Fruit fly (Drosophila melanogaster) whole organism, prepupa: Measurements from ENCODE around the gene Sfp33A4.

Experiments
- CG10631 ChIP-seq: fragments of 200-800 bp; sonication (Bioruptor generic); optimal IDR thresholded peaks from 2 replicates; lab custom pipeline; 2016; ENCODE audit warnings: missing biosample characterization, missing genetic modification characterization
- CG10669 ChIP-seq: fragments of 200-800 bp; sonication (Bioruptor generic); optimal IDR thresholded peaks from 3 replicates; lab custom pipeline; 2018; ENCODE audit warnings: missing biosample characterization, mild to moderate bottlenecking, missing genetic modification characterization, moderate library complexity
- CG11902 ChIP-seq: fragments of 200-800 bp; sonication (Bioruptor generic); optimal IDR thresholded peaks from 3 replicates; lab custom pipeline; 2016; ENCODE audit warnings: missing biosample characterization, missing genetic modification characterization
- CG15336 ChIP-seq: fragments of 200-800 bp; sonication (Bioruptor generic); IDR thresholded peaks from 2 replicates; pipeline ENCODE4 v1.3.6; 2022; ENCODE audit warnings: missing biosample characterization, missing genetic modification characterization
- CG16779 ChIP-seq: fragments of 200-800 bp; sonication (Bioruptor generic); optimal IDR thresholded peaks from 3 replicates; lab custom pipeline; 2017; ENCODE audit warnings: missing biosample characterization, mild to moderate bottlenecking, missing genetic modification characterization
- CG3032 ChIP-seq: fragments of 200-800 bp; optimal IDR thresholded peaks from 2 replicates; lab custom pipeline; 2019; ENCODE audit warnings: missing biosample characterization, mild to moderate bottlenecking, missing genetic modification characterization, moderate library complexity
- CG31627 ChIP-seq: fragments of 200-800 bp; sonication (Bioruptor generic); optimal IDR thresholded peaks from 3 replicates; lab custom pipeline; 2016; ENCODE audit warnings: missing biosample characterization, missing genetic modification characterization
- CG32006 ChIP-seq: fragments of 200-800 bp; sonication (Bioruptor generic); optimal IDR thresholded peaks from 3 replicates; lab custom pipeline; 2017; ENCODE audit warnings: missing biosample characterization, mild to moderate bottlenecking, missing genetic modification characterization
- CG3919 ChIP-seq: fragments of 200-800 bp; sonication (Bioruptor generic); optimal IDR thresholded peaks from 3 replicates; lab custom pipeline; 2016; ENCODE audit warnings: missing biosample characterization, missing genetic modification characterization
- CG6163 ChIP-seq: fragments of 200-800 bp; sonication (Bioruptor generic); IDR thresholded peaks from 3 replicates; pipeline ENCODE4 v1.3.6; 2022; ENCODE audit warnings: missing biosample characterization, missing genetic modification characterization
- CG6276 ChIP-seq: fragments of 200-800 bp; sonication (Bioruptor generic); optimal IDR thresholded peaks from 2 replicates; lab custom pipeline; 2017; ENCODE audit warnings: missing biosample characterization, mild to moderate bottlenecking, missing genetic modification characterization
- CG6792 ChIP-seq: fragments of 200-800 bp; sonication (Bioruptor generic); optimal IDR thresholded peaks from 3 replicates; lab custom pipeline; 2016; ENCODE audit warnings: missing biosample characterization, missing genetic modification characterization
- CG6808 ChIP-seq: fragments of 200-800 bp; sonication (Bioruptor generic); optimal IDR thresholded peaks from 3 replicates; lab custom pipeline; 2017; ENCODE audit warnings: missing biosample characterization, missing genetic modification characterization, mild to moderate bottlenecking, moderate library complexity, missing genetic modification reagents
- CG7368 ChIP-seq: fragments of 200-800 bp; sonication (Bioruptor generic); optimal IDR thresholded peaks from 3 replicates; lab custom pipeline; 2016; ENCODE audit warnings: missing biosample characterization, missing genetic modification characterization
- CG8119 ChIP-seq: fragments of 200-800 bp; sonication (Bioruptor generic); IDR thresholded peaks from 3 replicates; pipeline ENCODE4 v1.3.6; 2022; ENCODE audit warnings: missing biosample characterization, missing genetic modification characterization
- CG8319 ChIP-seq: fragments of 200-800 bp; sonication (Bioruptor generic); optimal IDR thresholded peaks from 3 replicates; lab custom pipeline; 2016; ENCODE audit warnings: missing biosample characterization, missing genetic modification characterization
- CG8632 ChIP-seq: fragments of 200-800 bp; sonication (Bioruptor generic); optimal IDR thresholded peaks from 3 replicates; lab custom pipeline; 2016; ENCODE audit warnings: missing biosample characterization, missing genetic modification characterization
- Eip78C ChIP-seq: fragments of 200-800 bp; sonication (Bioruptor generic); peaks from one replicate; lab custom pipeline; 2016; ENCODE audit warnings: missing biosample characterization, missing genetic modification characterization
- Ets96B ChIP-seq: fragments of 200-800 bp; optimal IDR thresholded peaks from 2 replicates; lab custom pipeline; 2019; ENCODE audit warnings: missing biosample characterization, mild to moderate bottlenecking, missing genetic modification characterization, moderate library complexity
- Gug ChIP-seq: fragments of 200-800 bp; sonication (Bioruptor generic); IDR thresholded peaks from 2 replicates; pipeline ENCODE4 v1.3.6; 2022; ENCODE audit warnings: missing biosample characterization, missing genetic modification characterization
- Hr4 ChIP-seq: fragments of 200-800 bp; sonication (Bioruptor generic); optimal IDR thresholded peaks from 3 replicates; lab custom pipeline; 2016; ENCODE audit warnings: missing biosample characterization, missing genetic modification characterization
- Lpt ChIP-seq: fragments of 200-800 bp; sonication (Bioruptor generic); optimal IDR thresholded peaks from 3 replicates; lab custom pipeline; 2016; ENCODE audit warnings: missing biosample characterization, missing genetic modification characterization
- Met ChIP-seq: fragments of 200-800 bp; sonication (Bioruptor generic); optimal IDR thresholded peaks from 3 replicates; lab custom pipeline; 2016; ENCODE audit warnings: missing biosample characterization, missing genetic modification characterization
- Smox ChIP-seq: fragments of 200-800 bp; sonication (Bioruptor generic); optimal IDR thresholded peaks from 3 replicates; lab custom pipeline; 2016; ENCODE audit warnings: missing biosample characterization, missing genetic modification characterization
- Sox102F ChIP-seq: fragments of 200-800 bp; sonication (Bioruptor generic); optimal IDR thresholded peaks from 2 replicates; lab custom pipeline; 2016; ENCODE audit warnings: missing biosample characterization, mild to moderate bottlenecking, missing genetic modification characterization
- Sox14 ChIP-seq: fragments of 200-800 bp; sonication (Bioruptor generic); optimal IDR thresholded peaks from 3 replicates; lab custom pipeline; 2016; ENCODE audit warnings: missing biosample characterization, missing genetic modification characterization
- Sox15 ChIP-seq: fragments of 200-800 bp; sonication (Bioruptor generic); optimal IDR thresholded peaks from 3 replicates; lab custom pipeline; 2016; ENCODE audit warnings: missing biosample characterization, missing genetic modification characterization
- achi ChIP-seq: fragments of 200-800 bp; sonication (Bioruptor generic); optimal IDR thresholded peaks from 3 replicates; lab custom pipeline; 2016; ENCODE audit warnings: missing biosample characterization, missing genetic modification characterization
- acj6 ChIP-seq: fragments of 200-800 bp; sonication (Bioruptor generic); optimal IDR thresholded peaks from 3 replicates; lab custom pipeline; 2016; ENCODE audit warnings: missing biosample characterization, missing genetic modification characterization
- cyc ChIP-seq: fragments of 200-800 bp; sonication (Bioruptor generic); optimal IDR thresholded peaks from 3 replicates; lab custom pipeline; 2016; ENCODE audit warnings: missing biosample characterization, missing genetic modification characterization
- eg ChIP-seq: fragments of 200-800 bp; sonication (Bioruptor generic); IDR thresholded peaks from 3 replicates; pipeline ENCODE4 v1.3.6; 2022; ENCODE audit warnings: missing biosample characterization, missing genetic modification characterization
- esn ChIP-seq: fragments of 200-800 bp; sonication (Bioruptor generic); optimal IDR thresholded peaks from 2 replicates; lab custom pipeline; 2016; ENCODE audit warnings: missing biosample characterization, mild to moderate bottlenecking, missing genetic modification characterization, moderate library complexity
- svp ChIP-seq: fragments of 200-800 bp; sonication (Bioruptor generic); peaks from one replicate; lab custom pipeline; 2016; ENCODE audit warnings: missing biosample characterization, missing genetic modification characterization
- vri ChIP-seq: fragments of 200-800 bp; sonication (Bioruptor generic); optimal IDR thresholded peaks from 3 replicates; lab custom pipeline; 2016; ENCODE audit warnings: missing biosample characterization, mild to moderate bottlenecking, missing genetic modification characterization

Sfp33A4 gene

DNA sequence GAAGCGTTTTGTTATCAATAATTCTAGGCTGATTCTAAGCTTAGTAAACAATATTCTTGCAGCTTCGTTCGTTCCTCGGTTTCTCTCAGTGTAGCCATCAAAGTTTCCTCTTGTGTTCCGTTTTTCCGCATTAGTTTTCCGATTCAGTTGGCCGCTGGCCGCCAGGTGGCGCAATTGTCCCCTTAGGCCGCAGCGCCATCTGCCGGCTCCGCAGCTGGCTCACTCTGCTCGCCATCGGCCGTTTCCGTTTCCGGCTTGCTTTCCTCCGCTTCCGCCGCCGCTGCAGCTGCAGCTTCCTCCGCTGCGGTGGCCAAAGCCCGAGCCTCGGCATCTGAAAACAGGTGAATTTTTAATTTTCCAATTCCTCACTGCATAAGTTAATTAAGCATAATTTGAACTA, 20.7 kb upstream of the Sfp33A4 start (continued):
- TF ChIP-seq CG31627 (GFP tag; lab: Kevin White, UChicago) (peak; percentile 40), CG8319 (GFP tag; lab: Kevin White, UChicago) (peak; percentile 44), Ets96B (tag; lab: Kevin White, UChicago) (peak; percentile 47), svp (GFP tag; lab: Kevin White, UChicago) (peak; percentile 13), cyc (GFP tag; lab: Kevin White, UChicago) (peak; percentile 59), CG6276 (no peak), achi (GFP tag; lab: Kevin White, UChicago) (peak; percentile 62), CG10631 (GFP tag; lab: Kevin White, UChicago) (peak; percentile 3), CG3032 (peak; percentile 62), Met (peak; percentile 59), esn (GFP tag; lab: Kevin White, UChicago) (peak; percentile 53), CG6163 (peak; percentile 86), Eip78C (GFP tag; lab: Kevin White, UChicago) (peak; percentile 94)

DNA sequence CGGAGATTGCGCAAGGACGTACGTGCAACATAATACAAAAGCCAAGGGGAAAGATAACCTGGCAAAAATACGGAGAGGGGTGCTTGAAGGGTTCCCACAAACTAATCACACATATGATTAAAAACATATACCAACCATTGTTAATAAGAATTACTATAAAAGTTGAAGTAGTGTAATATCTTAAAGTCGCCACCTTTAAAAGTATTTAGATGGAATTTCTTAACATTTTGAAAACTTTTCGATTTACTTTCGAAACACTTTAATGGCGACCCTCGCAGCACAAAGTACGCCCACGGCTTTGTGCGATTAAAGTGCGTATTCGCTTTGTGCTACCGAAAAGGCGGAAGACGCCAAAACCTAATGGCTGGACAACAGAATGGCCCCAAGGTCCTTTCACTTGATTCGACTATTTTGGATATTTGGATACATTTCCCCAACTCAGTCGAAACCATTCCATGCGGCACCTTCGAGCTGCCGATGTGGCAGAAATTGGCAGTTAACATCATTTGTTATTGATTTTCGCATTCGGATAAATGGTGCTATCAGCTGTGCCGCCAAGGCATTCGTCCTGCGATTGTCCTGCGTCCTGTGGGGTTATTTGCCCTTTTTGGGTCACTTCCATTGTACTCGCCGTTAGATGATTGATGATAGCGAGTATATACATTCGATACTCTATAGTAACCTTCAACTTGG, 13.4 kb upstream of the Sfp33A4 start:
- no peak for TF ChIP-seq Gug (GFP tag; lab: Robert Waterston, UW)
- TF ChIP-seq Sox102F, result no peak
- TF ChIP-seq vri (GFP tag; lab: Kevin White, UChicago), result no peak
- TF ChIP-seq Hr4 (GFP tag; lab: Kevin White, UChicago), result no peak
- no peak for TF ChIP-seq Smox (GFP tag; lab: Kevin White, UChicago)
- TF ChIP-seq CG8632 (GFP tag; lab: Kevin White, UChicago), result no peak
- TF ChIP-seq CG6808 (GFP tag; lab: Kevin White, UChicago), result no peak
- TF ChIP-seq CG6792 (GFP tag; lab: Kevin White, UChicago), result no peak
- TF ChIP-seq acj6 (GFP tag; lab: Kevin White, UChicago), result no peak
- TF ChIP-seq CG16779, result no peak
- TF ChIP-seq CG11902 (GFP tag; lab: Kevin White, UChicago), result no peak
- no peak for TF ChIP-seq svp (GFP tag; lab: Kevin White, UChicago)
- no peak for TF ChIP-seq Lpt (GFP tag; lab: Kevin White, UChicago)
- no peak for TF ChIP-seq Sox15 (GFP tag; lab: Kevin White, UChicago)
- no peak for TF ChIP-seq CG7368
- TF ChIP-seq CG32006 (GFP tag; lab: Kevin White, UChicago), result no peak

DNA sequence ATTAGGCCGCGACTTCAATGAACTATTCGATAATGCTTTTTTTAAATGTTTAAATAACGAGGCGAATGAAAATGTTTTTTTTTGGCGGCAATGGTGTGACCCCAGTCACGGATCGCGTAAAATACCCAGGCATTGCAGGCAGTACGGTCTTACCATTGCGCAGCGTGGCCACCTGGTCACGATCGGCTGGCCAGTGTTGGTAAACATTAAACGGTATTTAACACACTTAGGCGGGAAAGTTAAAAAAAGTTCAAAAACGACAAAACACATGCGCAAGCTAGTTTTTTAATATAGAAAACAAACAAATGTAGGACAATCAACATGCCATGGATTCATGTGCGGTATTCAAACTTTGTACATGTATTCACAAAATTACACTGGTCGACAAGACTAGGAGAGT, 7.8 kb upstream of the Sfp33A4 start, which contains the start of gene esc:
esc (minus strand) TSS at position 129 of the 400 bp plus-strand sequence.
- TF ChIP-seq cyc (GFP tag; lab: Kevin White, UChicago) (peak; percentile 28), CG10669 (GFP tag; lab: Kevin White, UChicago) (no peak), Sox14 (GFP tag; lab: Kevin White, UChicago) (peak; percentile 21), CG6276 (no peak), CG15336 (GFP tag; lab: Robert Waterston, UW) (no peak), CG3919 (GFP tag; lab: Kevin White, UChicago) (no peak), esn (GFP tag; lab: Kevin White, UChicago) (no peak), CG31627 (GFP tag; lab: Kevin White, UChicago) (peak; percentile 26), CG6808 (GFP tag; lab: Kevin White, UChicago) (no peak), eg (GFP tag; lab: Robert Waterston, UW) (no peak), CG8319 (GFP tag; lab: Kevin White, UChicago) (no peak)

DNA sequence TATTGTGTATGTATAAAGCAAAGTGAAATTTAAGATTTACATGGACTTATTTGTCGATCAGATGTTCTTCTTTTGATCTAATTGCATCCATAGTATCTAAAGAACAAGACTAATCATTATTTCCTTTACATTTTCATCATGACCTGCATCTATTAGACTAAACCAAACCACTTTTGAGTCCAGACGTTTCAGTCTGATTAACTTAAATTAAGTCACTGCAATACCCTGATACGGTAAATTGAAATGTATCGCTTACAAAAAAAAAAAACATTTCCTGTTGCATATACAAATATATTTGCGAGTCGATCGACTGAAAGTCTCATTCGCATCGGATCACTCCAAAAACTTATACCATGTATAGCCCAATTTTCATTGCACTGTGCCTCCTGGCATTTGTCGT, 3.3 kb upstream of the Sfp33A4 start, which contains the start of gene CG45011:
CG45011 (plus strand) TSS at position 301 of the 400 bp plus-strand sequence.
- TF ChIP-seq CG8119, result no peak
